Worm (Caenorhabditis elegans) whole organism, midembryonic: ENCODE results near the gene npp-8.

ENCODE experiments used
- T22C8.4 ChIP-seq: fragments of 200-800 bp; sonication (Bioruptor generic); IDR thresholded peaks from 2 replicates; pipeline ENCODE4 v1.3.6; 2022; ENCODE audit warnings: missing genetic modification characterization, missing compliant biosample characterization
- cog-1 ChIP-seq: sonication (generic microtip); optimal IDR thresholded peaks from 2 replicates; lab custom pipeline; 2016; ENCODE audit warnings: missing genetic modification characterization, missing compliant biosample characterization
- flt-1 ChIP-seq: fragments of 200-800 bp; sonication (Bioruptor generic); IDR thresholded peaks from 2 replicates; pipeline ENCODE4 v1.3.6; 2022; ENCODE audit warnings: missing genetic modification characterization, missing compliant biosample characterization
- klf-2 ChIP-seq: fragments of 200-800 bp; sonication (Bioruptor generic); conservative IDR thresholded peaks from 2 replicates; pipeline ENCODE4 v1.3.6; 2022; ENCODE audit warnings: missing genetic modification reagents, missing genetic modification characterization, missing compliant biosample characterization
- med-1 ChIP-seq: sonication (generic microtip); optimal IDR thresholded peaks from 2 replicates; lab custom pipeline; 2017; ENCODE audit warnings: missing genetic modification characterization, mild to moderate bottlenecking, missing compliant biosample characterization, antibody characterized with exemption, missing genetic modification reagents; ENCODE audit not compliant: insufficient read depth
- ref-1 ChIP-seq: fragments of 200-800 bp; sonication (Bioruptor generic); conservative IDR thresholded peaks from 2 replicates; pipeline ENCODE4 v1.3.6; 2022; ENCODE audit warnings: missing genetic modification reagents, missing genetic modification characterization, missing compliant biosample characterization
- tab-1 ChIP-seq: fragments of 200-800 bp; sonication (Bioruptor generic); IDR thresholded peaks from 2 replicates; pipeline ENCODE4 v1.3.6; 2022; ENCODE audit warnings: missing genetic modification characterization, missing compliant biosample characterization
- ztf-23 ChIP-seq: fragments of 200-800 bp; sonication (Bioruptor generic); IDR thresholded peaks from 2 replicates; pipeline ENCODE4 v1.3.6; 2022; ENCODE audit warnings: missing genetic modification reagents, missing genetic modification characterization, missing compliant biosample characterization
- ztf-29 ChIP-seq: fragments of 200-800 bp; sonication (Bioruptor generic); IDR thresholded peaks from 2 replicates; pipeline ENCODE4 v1.3.6; 2022; ENCODE audit warnings: missing genetic modification reagents, missing genetic modification characterization, missing compliant biosample characterization

Gene npp-8

DNA sequence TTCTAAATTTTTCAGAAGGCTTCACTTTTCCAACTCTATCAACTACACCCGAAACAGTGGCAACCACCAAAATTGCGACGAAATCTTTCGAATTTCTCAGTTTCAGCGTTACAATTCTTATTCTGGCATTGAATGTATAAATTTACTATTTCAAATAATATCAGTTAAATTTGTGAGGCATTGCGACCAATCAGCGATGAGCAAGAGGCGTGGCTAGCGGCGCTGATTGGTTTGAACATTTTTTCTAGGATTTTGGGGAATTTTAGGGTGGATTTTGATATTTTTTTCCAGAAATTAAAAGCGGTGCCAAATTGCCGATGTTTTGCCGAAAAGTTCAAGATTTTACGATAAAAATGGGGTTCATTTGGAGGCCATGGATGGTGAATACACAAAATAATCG, 28.0 kb downstream of the npp-8 start:
- TF ChIP-seq ref-1 (GFP tag; lab: Robert Waterston, UW) (no peak), ztf-29 (no peak), ztf-23 (GFP tag; lab: Robert Waterston, UW) (no peak), T22C8.4 (GFP tag; lab: Robert Waterston, UW) (no peak), flt-1 (GFP tag; lab: Robert Waterston, UW) (no peak)

DNA sequence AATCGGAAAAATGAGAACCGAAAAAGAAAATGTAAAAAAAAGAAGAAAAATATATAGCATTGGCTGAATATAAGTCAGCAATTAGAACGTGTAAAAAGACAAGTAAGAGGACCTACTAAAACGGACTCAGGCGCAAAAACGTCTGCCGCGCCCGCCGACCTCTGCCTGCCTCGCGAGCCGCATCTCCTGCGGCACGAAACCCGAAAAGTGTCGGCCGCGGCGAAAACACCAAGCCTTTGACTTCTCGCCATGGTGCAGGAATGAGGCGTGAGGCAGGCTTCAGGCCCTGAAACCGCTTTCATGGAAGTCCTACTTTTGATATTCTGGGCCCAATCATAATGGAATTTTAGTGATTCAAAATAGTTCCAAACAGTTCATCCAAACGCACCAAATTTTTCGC, 29.9 kb downstream of the npp-8 start:
- TF ChIP-seq ztf-29, result no peak
- TF ChIP-seq tab-1, result no peak
- no peak for TF ChIP-seq cog-1 (tag; lab: Kevin White, UChicago)
- no peak for TF ChIP-seq ref-1 (GFP tag; lab: Robert Waterston, UW)
- TF ChIP-seq klf-2 (GFP tag; lab: Robert Waterston, UW), result no peak
- no peak for TF ChIP-seq T22C8.4 (GFP tag; lab: Robert Waterston, UW)
- no peak for TF ChIP-seq med-1 (GFP tag; lab: Kevin White, UChicago)
- TF ChIP-seq ztf-23 (GFP tag; lab: Robert Waterston, UW), result no peak
- TF ChIP-seq flt-1 (GFP tag; lab: Robert Waterston, UW), result no peak

DNA sequence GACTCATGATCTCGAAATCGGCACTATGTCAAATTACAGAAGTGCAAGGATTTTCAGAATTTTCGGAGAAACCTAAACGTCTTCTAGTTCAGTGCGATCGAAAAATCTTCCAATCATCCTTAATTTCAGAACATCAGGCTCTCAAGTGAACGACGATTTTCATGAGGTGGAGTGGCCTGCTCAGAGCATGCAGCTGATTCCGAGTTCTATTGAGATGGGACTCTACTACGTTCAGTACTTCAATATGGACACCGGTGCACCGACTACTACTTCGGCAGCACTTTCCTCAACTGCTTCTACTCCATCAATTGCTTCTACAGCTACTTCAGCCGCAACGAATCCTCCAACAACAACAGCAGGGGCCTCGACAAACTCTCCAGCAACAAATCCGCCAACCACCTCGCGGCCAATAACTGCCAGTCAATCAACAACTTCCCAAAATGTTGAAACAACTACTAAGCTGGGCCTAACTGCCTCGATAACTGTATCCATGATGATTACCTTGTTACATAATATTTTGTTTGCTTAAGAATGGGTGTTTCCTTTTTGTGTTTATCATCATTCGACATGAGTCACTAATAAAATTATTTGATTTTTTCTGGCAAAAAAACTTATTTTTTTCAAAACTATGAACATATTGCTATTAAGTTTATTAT, 32.0 kb downstream of the npp-8 start, which contains the start of gene Y41D4B.15:
Gene Y41D4B.15, plus strand, starts transcription at position 606 of the 656 bp plus-strand sequence.
- TF ChIP-seq klf-2 (GFP tag; lab: Robert Waterston, UW), result no peak
- no peak for TF ChIP-seq med-1 (GFP tag; lab: Kevin White, UChicago)
- no peak for TF ChIP-seq T22C8.4 (GFP tag; lab: Robert Waterston, UW)
- no peak for TF ChIP-seq ztf-29
- TF ChIP-seq cog-1 (tag; lab: Kevin White, UChicago), result no peak
- no peak for TF ChIP-seq tab-1
- TF ChIP-seq ztf-23 (GFP tag; lab: Robert Waterston, UW), result no peak
- no peak for TF ChIP-seq flt-1 (GFP tag; lab: Robert Waterston, UW)
- no peak for TF ChIP-seq ref-1 (GFP tag; lab: Robert Waterston, UW)

DNA sequence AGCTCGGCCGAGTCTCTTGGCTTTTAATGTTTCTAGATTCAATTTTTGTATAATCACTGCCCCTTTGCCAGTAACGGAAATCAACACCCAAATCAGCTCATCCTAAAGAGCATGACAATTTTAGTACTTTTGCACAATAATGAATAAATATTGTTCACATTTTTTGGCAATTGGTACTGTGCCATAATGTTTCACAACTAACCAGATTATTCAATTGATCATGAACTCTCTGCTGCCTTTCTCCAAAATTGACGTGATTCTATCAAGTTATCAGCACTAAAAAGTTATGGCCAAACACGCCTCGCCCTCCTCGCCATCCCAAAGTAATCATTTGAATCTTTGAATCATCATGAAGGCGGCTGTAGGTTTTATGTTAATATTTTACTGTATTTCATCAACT, 33.7 kb downstream of the npp-8 start, which contains the start of gene hpo-6:
Gene hpo-6, plus strand, starts transcription at position 301 of the 400 bp plus-strand sequence.
- TF ChIP-seq cog-1 (tag; lab: Kevin White, UChicago), result no peak
- TF ChIP-seq flt-1 (GFP tag; lab: Robert Waterston, UW), result no peak
- no peak for TF ChIP-seq T22C8.4 (GFP tag; lab: Robert Waterston, UW)
- no peak for TF ChIP-seq klf-2 (GFP tag; lab: Robert Waterston, UW)
- no peak for TF ChIP-seq ztf-23 (GFP tag; lab: Robert Waterston, UW)
- no peak for TF ChIP-seq ztf-29
- TF ChIP-seq ref-1 (GFP tag; lab: Robert Waterston, UW), result no peak
- no peak for TF ChIP-seq med-1 (GFP tag; lab: Kevin White, UChicago)
- no peak for TF ChIP-seq tab-1

DNA sequence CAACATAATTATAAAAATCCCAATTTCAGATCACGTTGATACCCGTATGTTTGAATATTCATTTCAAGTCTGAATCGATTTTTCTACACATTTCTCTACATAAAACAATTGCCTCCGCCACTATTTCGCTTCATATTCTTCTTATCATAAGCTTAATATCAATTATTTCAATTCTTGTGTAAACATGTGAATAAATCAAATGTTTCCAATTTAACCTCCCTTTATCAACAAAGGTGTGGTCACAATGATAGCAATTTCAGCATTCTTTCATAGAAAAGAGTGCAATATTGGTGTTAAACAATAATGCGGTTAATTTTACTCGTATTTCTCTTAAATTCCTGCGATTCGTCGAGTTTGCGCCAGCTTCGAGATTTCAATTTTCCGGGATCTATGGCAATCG, 35.7 kb downstream of the npp-8 start, which contains the start of gene Y41D4B.17:
Gene Y41D4B.17, plus strand, starts transcription at position 174 of the 400 bp plus-strand sequence.
- TF ChIP-seq med-1 (GFP tag; lab: Kevin White, UChicago) (no peak), ztf-23 (GFP tag; lab: Robert Waterston, UW) (no peak), ref-1 (GFP tag; lab: Robert Waterston, UW) (no peak), klf-2 (GFP tag; lab: Robert Waterston, UW) (no peak), ztf-29 (no peak), T22C8.4 (GFP tag; lab: Robert Waterston, UW) (no peak), cog-1 (tag; lab: Kevin White, UChicago) (no peak), flt-1 (GFP tag; lab: Robert Waterston, UW) (no peak), tab-1 (no peak)

DNA sequence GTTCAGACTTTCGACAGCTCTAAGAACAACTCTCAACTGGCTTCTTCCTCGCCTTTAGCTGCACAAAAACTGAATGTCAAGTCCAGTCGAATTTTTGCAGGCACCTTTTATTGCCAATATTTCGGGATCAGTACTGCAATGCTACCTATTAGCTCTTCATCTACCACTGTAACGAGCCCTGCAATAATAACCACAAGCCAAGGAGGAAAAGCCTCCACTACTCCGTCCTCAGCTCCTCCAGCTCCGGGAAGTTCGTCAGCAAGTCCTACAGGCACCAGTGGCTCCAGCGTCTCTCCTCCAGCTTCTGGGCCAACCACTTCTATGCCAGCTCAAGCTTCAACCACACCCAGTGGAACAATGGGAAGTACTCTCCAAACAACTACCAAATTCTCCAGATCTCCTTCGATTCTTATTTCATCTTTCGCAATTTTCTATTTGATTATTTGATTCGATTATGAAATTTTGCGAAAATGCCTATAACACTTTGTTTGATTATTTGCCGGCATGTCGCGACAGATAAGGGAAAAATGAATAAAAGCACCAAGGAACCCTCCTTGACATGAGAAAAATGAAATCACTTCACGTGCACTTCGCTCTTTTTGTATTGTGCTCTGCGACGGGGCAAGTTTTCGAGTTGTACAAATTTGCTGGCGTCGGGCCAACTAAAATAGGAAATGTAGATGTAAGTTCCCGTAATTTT, 40.5 kb downstream of the npp-8 start, which contains the start of gene C34H4.1:
Gene C34H4.1, plus strand, starts transcription at position 559 of the 700 bp plus-strand sequence.
- TF ChIP-seq ztf-29 (no peak), med-1 (GFP tag; lab: Kevin White, UChicago) (no peak), cog-1 (tag; lab: Kevin White, UChicago) (no peak), flt-1 (GFP tag; lab: Robert Waterston, UW) (no peak), T22C8.4 (GFP tag; lab: Robert Waterston, UW) (no peak), ref-1 (GFP tag; lab: Robert Waterston, UW) (no peak), klf-2 (GFP tag; lab: Robert Waterston, UW) (no peak), tab-1 (no peak), ztf-23 (GFP tag; lab: Robert Waterston, UW) (no peak)

DNA sequence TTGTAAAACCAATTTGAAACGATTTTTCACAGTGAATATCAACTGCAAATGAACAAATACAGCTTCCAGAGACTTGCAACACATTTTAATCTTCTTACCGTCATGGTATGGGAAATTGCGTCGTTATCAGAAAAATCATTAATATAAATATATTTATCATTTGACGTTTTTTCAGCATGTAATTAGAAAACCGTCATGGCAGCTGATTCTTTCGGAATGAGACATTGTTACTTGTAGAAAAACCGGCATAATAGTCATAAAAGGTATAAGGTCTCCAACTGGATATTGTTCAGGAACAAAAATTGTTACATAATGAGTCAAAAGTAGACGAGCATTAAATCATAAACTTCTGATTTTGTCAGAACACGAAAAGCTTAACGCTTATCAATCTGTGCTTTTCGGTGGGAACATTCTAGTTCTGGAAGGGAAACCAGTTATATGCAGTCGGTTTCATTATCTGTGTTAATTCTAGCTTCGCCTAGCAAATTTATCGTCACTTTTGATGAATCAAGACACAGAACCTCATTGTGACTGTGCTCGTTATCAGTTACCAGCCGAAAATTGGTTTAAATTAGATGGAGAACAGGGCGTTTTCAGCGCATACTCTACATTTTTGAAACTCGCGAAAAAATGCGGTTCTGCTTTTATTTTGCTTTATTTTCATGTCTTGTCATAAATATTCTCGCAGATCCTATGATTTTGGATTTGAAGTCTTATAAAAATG, 42.3 kb downstream of the npp-8 start, which contains the start of gene C34H4.2:
Gene C34H4.2, plus strand, starts transcription at position 558 of the 724 bp plus-strand sequence.
- TF ChIP-seq cog-1 (tag; lab: Kevin White, UChicago), result no peak
- no peak for TF ChIP-seq T22C8.4 (GFP tag; lab: Robert Waterston, UW)
- TF ChIP-seq ztf-23 (GFP tag; lab: Robert Waterston, UW), result no peak
- TF ChIP-seq klf-2 (GFP tag; lab: Robert Waterston, UW), result no peak
- TF ChIP-seq flt-1 (GFP tag; lab: Robert Waterston, UW), result no peak
- no peak for TF ChIP-seq ref-1 (GFP tag; lab: Robert Waterston, UW)
- no peak for TF ChIP-seq tab-1
- no peak for TF ChIP-seq ztf-29
- no peak for TF ChIP-seq med-1 (GFP tag; lab: Kevin White, UChicago)

DNA sequence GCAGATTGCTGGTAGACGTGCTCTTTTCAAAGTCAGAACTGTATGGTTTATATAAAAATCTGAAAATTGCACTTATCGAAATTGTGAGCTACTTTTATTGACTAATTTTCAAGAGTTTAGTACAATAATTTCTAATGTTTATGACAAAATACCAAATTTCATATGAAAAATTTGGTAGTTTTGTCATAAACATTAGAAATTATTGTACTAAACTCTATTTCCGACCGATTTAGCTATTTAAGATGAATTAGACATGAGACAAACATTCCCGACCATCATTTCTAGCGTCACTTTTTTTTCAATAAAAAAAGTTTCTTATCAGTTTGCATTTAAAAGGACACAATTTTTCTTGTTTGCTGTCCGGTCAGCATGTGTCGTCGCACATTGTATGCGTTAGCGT, 45.0 kb downstream of the npp-8 start, which contains the start of gene tag-244:
Gene tag-244, plus strand, starts transcription at position 301 of the 400 bp plus-strand sequence.
- TF ChIP-seq T22C8.4 (GFP tag; lab: Robert Waterston, UW) (no peak), ref-1 (GFP tag; lab: Robert Waterston, UW) (no peak), cog-1 (tag; lab: Kevin White, UChicago) (no peak), klf-2 (GFP tag; lab: Robert Waterston, UW) (no peak), tab-1 (no peak), ztf-23 (GFP tag; lab: Robert Waterston, UW) (no peak), med-1 (GFP tag; lab: Kevin White, UChicago) (no peak), flt-1 (GFP tag; lab: Robert Waterston, UW) (no peak), ztf-29 (no peak)
